Fruit fly (Drosophila melanogaster) whole organism, embryonic: ENCODE data around the gene Jhbp5.

Source experiments
- Aef1 ChIP-seq: fragments of 200-800 bp; sonication (Bioruptor generic); IDR thresholded peaks from 3 replicates; pipeline ENCODE4 v1.3.6; 2022; ENCODE audit warnings: missing biosample characterization, missing genetic modification characterization
- Atf-2 ChIP-seq: fragments of 200-800 bp; sonication (Bioruptor generic); optimal IDR thresholded peaks from 2 replicates; lab custom pipeline; 2016; ENCODE audit warnings: missing biosample characterization, missing genetic modification characterization
- Atf3 ChIP-seq: fragments of 200-800 bp; sonication (Bioruptor generic); optimal IDR thresholded peaks from 3 replicates; lab custom pipeline; 2016; ENCODE audit warnings: missing biosample characterization, missing genetic modification characterization
- Blimp-1 ChIP-seq: fragments of 200-800 bp; sonication (Bioruptor generic); optimal IDR thresholded peaks from 3 replicates; lab custom pipeline; 2018; ENCODE audit warnings: missing biosample characterization, missing genetic modification characterization, mild to moderate bottlenecking, moderate library complexity, missing genetic modification reagents
- Bteb2 ChIP-seq: fragments of 200-800 bp; sonication (Bioruptor generic); optimal IDR thresholded peaks from 2 replicates; lab custom pipeline; 2016; ENCODE audit warnings: missing biosample characterization, missing genetic modification characterization
- CG10543 ChIP-seq: fragments of 200-800 bp; sonication (Bioruptor generic); optimal IDR thresholded peaks from 3 replicates; lab custom pipeline; 2017; ENCODE audit warnings: missing biosample characterization, mild to moderate bottlenecking, missing genetic modification characterization, moderate library complexity
- CG10565 ChIP-seq: fragments of 200-800 bp; sonication (Bioruptor generic); optimal IDR thresholded peaks from 3 replicates; lab custom pipeline; 2016; ENCODE audit warnings: missing biosample characterization, mild to moderate bottlenecking, missing genetic modification characterization
- CG10654 ChIP-seq: fragments of 200-800 bp; sonication (Bioruptor generic); optimal IDR thresholded peaks from 2 replicates; lab custom pipeline; 2016; ENCODE audit warnings: missing biosample characterization, missing genetic modification characterization
- CG11247 ChIP-seq: fragments of 200-800 bp; sonication (Bioruptor generic); IDR thresholded peaks from 2 replicates; pipeline ENCODE4 v1.3.6; 2022; ENCODE audit warnings: missing biosample characterization, missing genetic modification characterization
- CG11456 ChIP-seq: fragments of 200-800 bp; sonication (Bioruptor generic); IDR thresholded peaks from 3 replicates; pipeline ENCODE4 v1.3.6; 2022; ENCODE audit warnings: missing biosample characterization, missing genetic modification characterization
- CG12071 ChIP-seq: fragments of 200-800 bp; sonication (Bioruptor generic); optimal IDR thresholded peaks from 3 replicates; lab custom pipeline; 2018; ENCODE audit warnings: missing biosample characterization, mild to moderate bottlenecking, missing genetic modification characterization
- CG12659 ChIP-seq: fragments of 200-800 bp; sonication (Bioruptor generic); optimal IDR thresholded peaks from 3 replicates; lab custom pipeline; 2017; ENCODE audit warnings: mild to moderate bottlenecking, missing biosample characterization, missing genetic modification reagents, missing genetic modification characterization
- CG14014 ChIP-seq: fragments of 200-800 bp; sonication (Bioruptor generic); IDR thresholded peaks from 2 replicates; pipeline ENCODE4 v1.3.6; 2022; ENCODE audit warnings: missing biosample characterization, missing genetic modification characterization
- CG18619 ChIP-seq: fragments of 200-800 bp; sonication (Bioruptor generic); optimal IDR thresholded peaks from 3 replicates; lab custom pipeline; 2017; ENCODE audit warnings: missing biosample characterization, mild to moderate bottlenecking, missing genetic modification characterization
- CG30020 ChIP-seq: fragments of 200-800 bp; optimal IDR thresholded peaks from 2 replicates; lab custom pipeline; 2019; ENCODE audit warnings: missing biosample characterization, mild to moderate bottlenecking, missing genetic modification characterization, moderate library complexity
- CG31365 ChIP-seq: fragments of 200-800 bp; sonication (Bioruptor generic); optimal IDR thresholded peaks from 2 replicates; lab custom pipeline; 2018; ENCODE audit warnings: missing biosample characterization, mild to moderate bottlenecking, missing genetic modification characterization
- CG7357 ChIP-seq: fragments of 200-800 bp; sonication (Bioruptor generic); IDR thresholded peaks from 3 replicates; pipeline ENCODE4 v1.3.6; 2022; ENCODE audit warnings: missing biosample characterization, missing genetic modification characterization
- CG7839 ChIP-seq: fragments of 200-800 bp; sonication (Bioruptor generic); optimal IDR thresholded peaks from 3 replicates; lab custom pipeline; 2018; ENCODE audit warnings: missing biosample characterization, mild to moderate bottlenecking, missing genetic modification characterization, moderate library complexity
- CG7987 ChIP-seq: fragments of 200-800 bp; sonication (Bioruptor generic); optimal IDR thresholded peaks from 2 replicates; lab custom pipeline; 2018; ENCODE audit warnings: missing biosample characterization, mild to moderate bottlenecking, missing genetic modification characterization, moderate library complexity
- CG8290 ChIP-seq, 3 experiments: fragments of 200-800 bp; sonication (Bioruptor generic); optimal IDR thresholded peaks; 2 replicates each; lab custom pipeline; 2016 to 2019; ENCODE audit warnings: missing biosample characterization in 3 of 3, missing genetic modification characterization in 3 of 3, mild to moderate bottlenecking in 2 of 3, moderate library complexity in 1 of 3
- CHES-1-like ChIP-seq: fragments of 200-800 bp; sonication (Bioruptor generic); optimal IDR thresholded peaks from 2 replicates; lab custom pipeline; 2016; ENCODE audit warnings: missing biosample characterization, missing genetic modification characterization
- E2f1 ChIP-seq: fragments of 200-800 bp; sonication (Bioruptor generic); IDR thresholded peaks from 2 replicates; pipeline ENCODE4 v1.3.6; 2022; ENCODE audit warnings: missing biosample characterization, missing genetic modification characterization
- Elba2 ChIP-seq: fragments of 200-800 bp; sonication (Bioruptor generic); optimal IDR thresholded peaks from 3 replicates; lab custom pipeline; 2016; ENCODE audit warnings: missing biosample characterization, missing genetic modification characterization
- Fer3 ChIP-seq: fragments of 200-800 bp; sonication (Bioruptor generic); optimal IDR thresholded peaks from 2 replicates; lab custom pipeline; 2018; ENCODE audit warnings: missing biosample characterization, mild to moderate bottlenecking, missing genetic modification characterization, moderate library complexity
- HHEX ChIP-seq: fragments of 200-800 bp; sonication (Bioruptor generic); optimal IDR thresholded peaks from 3 replicates; lab custom pipeline; 2017; ENCODE audit warnings: missing biosample characterization, mild to moderate bottlenecking, missing genetic modification characterization, missing genetic modification reagents
- Hey ChIP-seq: fragments of 200-800 bp; sonication (Bioruptor generic); optimal IDR thresholded peaks from 3 replicates; lab custom pipeline; 2018; ENCODE audit warnings: missing biosample characterization, mild to moderate bottlenecking, missing genetic modification characterization
- Hr51 ChIP-seq, 2 experiments: fragments of 200-800 bp; sonication (Bioruptor generic); optimal IDR thresholded peaks; 2 replicates in 1 of 2; 3 replicates in 1 of 2; lab custom pipeline; 2016 to 2018; ENCODE audit warnings: missing biosample characterization in 2 of 2, missing genetic modification characterization in 2 of 2, mild to moderate bottlenecking in 1 of 2, moderate library complexity in 1 of 2
- Hr78 ChIP-seq, 2 experiments: fragments of 200-800 bp in 1 of 2; fragments of >200 bp in 1 of 2; sonication (Bioruptor generic) in 1 of 2; optimal IDR thresholded peaks; 2 replicates each; lab custom pipeline; 2017 to 2019; ENCODE audit warnings: missing biosample characterization in 2 of 2, missing genetic modification characterization in 2 of 2, mild to moderate bottlenecking in 1 of 2, moderate library complexity in 1 of 2
- Lim3 ChIP-seq: fragments of 200-800 bp; sonication (Bioruptor generic); IDR thresholded peaks from 2 replicates; pipeline ENCODE4 v1.3.6; 2022; ENCODE audit warnings: missing biosample characterization, missing genetic modification characterization
- Nf-YB ChIP-seq: fragments of 200-800 bp; sonication (Bioruptor generic); optimal IDR thresholded peaks from 3 replicates; lab custom pipeline; 2019; ENCODE audit warnings: missing biosample characterization, mild to moderate bottlenecking, missing genetic modification characterization, moderate library complexity
- TFAM ChIP-seq: fragments of 200-800 bp; sonication (Bioruptor generic); optimal IDR thresholded peaks from 2 replicates; lab custom pipeline; 2017; ENCODE audit warnings: missing biosample characterization, missing genetic modification characterization, inconsistent platforms
- chm ChIP-seq: fragments of 200-800 bp; sonication (Bioruptor generic); IDR thresholded peaks from 2 replicates; pipeline ENCODE4 v1.3.6; 2022; ENCODE audit warnings: missing biosample characterization, missing genetic modification characterization
- dmrt11E ChIP-seq: fragments of 200-800 bp; sonication (Bioruptor generic); optimal IDR thresholded peaks from 3 replicates; lab custom pipeline; 2018; ENCODE audit warnings: missing biosample characterization, mild to moderate bottlenecking, missing genetic modification characterization, moderate library complexity
- eve ChIP-seq, 2 experiments: fragments of >200 bp; optimal IDR thresholded peaks; 2 replicates each; lab custom pipeline; 2017; ENCODE audit warnings: missing biosample characterization in 2 of 2, missing genetic modification characterization in 2 of 2
- hbn ChIP-seq: fragments of 200-800 bp; sonication (Bioruptor generic); IDR thresholded peaks from 2 replicates; pipeline ENCODE4 v1.3.6; 2022; ENCODE audit warnings: missing biosample characterization, missing genetic modification characterization; ENCODE audit not compliant: partially characterized antibody
- insv ChIP-seq, 2 experiments: fragments of 200-800 bp; sonication (Bioruptor generic); optimal IDR thresholded peaks; 3 replicates each; lab custom pipeline; 2016 to 2018; ENCODE audit warnings: missing biosample characterization in 2 of 2, missing genetic modification characterization in 2 of 2
- inv ChIP-seq: fragments of 200-800 bp; sonication (Bioruptor generic); IDR thresholded peaks from 2 replicates; pipeline ENCODE4 v1.3.6; 2022; ENCODE audit warnings: missing biosample characterization, missing genetic modification characterization; ENCODE audit not compliant: partially characterized antibody
- kay ChIP-seq: fragments of 200-800 bp; sonication (Bioruptor generic); optimal IDR thresholded peaks from 2 replicates; lab custom pipeline; 2016; ENCODE audit warnings: missing biosample characterization, missing genetic modification characterization
- lbe ChIP-seq: fragments of 200-800 bp; sonication (Bioruptor generic); optimal IDR thresholded peaks from 2 replicates; lab custom pipeline; 2016; ENCODE audit warnings: missing biosample characterization, mild to moderate bottlenecking, missing genetic modification characterization
- lmd ChIP-seq: fragments of 200-800 bp; sonication (Bioruptor generic); IDR thresholded peaks from 2 replicates; pipeline ENCODE4 v1.3.6; 2022; ENCODE audit warnings: missing biosample characterization, missing genetic modification characterization
- p53 ChIP-seq: fragments of 200-800 bp; sonication (Bioruptor generic); optimal IDR thresholded peaks from 2 replicates; lab custom pipeline; 2016; ENCODE audit warnings: missing biosample characterization, missing genetic modification characterization
- phol ChIP-seq: fragments of 200-800 bp; sonication (Bioruptor generic); optimal IDR thresholded peaks from 3 replicates; lab custom pipeline; 2018; ENCODE audit warnings: missing biosample characterization, mild to moderate bottlenecking, missing genetic modification characterization, moderate library complexity
- prd ChIP-seq, 3 experiments: fragments of >200 bp in 2 of 3; fragments of 200-800 bp in 1 of 3; sonication (Bioruptor generic) in 1 of 3; optimal IDR thresholded peaks in 2 of 3; IDR thresholded peaks in 1 of 3; 2 replicates in 2 of 3; 3 replicates in 1 of 3; pipeline versions ENCODE4 v1.3.6 to Lab custom; 2017 to 2022; ENCODE audit warnings: missing biosample characterization in 1 of 3, missing genetic modification characterization in 1 of 3
- ro ChIP-seq: fragments of 200-800 bp; sonication (Bioruptor generic); IDR thresholded peaks from 2 replicates; pipeline ENCODE4 v1.3.6; 2022; ENCODE audit warnings: missing biosample characterization, missing genetic modification characterization
- slp2 ChIP-seq: fragments of 200-800 bp; sonication (Bioruptor generic); optimal IDR thresholded peaks from 2 replicates; lab custom pipeline; 2016; ENCODE audit warnings: missing biosample characterization, missing genetic modification characterization
- stc ChIP-seq: fragments of 200-800 bp; sonication (Bioruptor generic); IDR thresholded peaks from 2 replicates; pipeline ENCODE4 v1.3.6; 2022; ENCODE audit warnings: missing biosample characterization, missing genetic modification characterization
- wek ChIP-seq: fragments of 200-800 bp; sonication (Bioruptor generic); optimal IDR thresholded peaks from 3 replicates; lab custom pipeline; 2018; ENCODE audit warnings: missing biosample characterization, mild to moderate bottlenecking, missing genetic modification characterization, moderate library complexity
- zen2 ChIP-seq: fragments of 200-800 bp; sonication (Bioruptor generic); IDR thresholded peaks from 3 replicates; pipeline ENCODE4 v1.3.6; 2022; ENCODE audit warnings: missing biosample characterization, missing genetic modification characterization; ENCODE audit not compliant: partially characterized antibody

Gene Jhbp5

dm6 chr3R:16025587-16026223 lies 20.2 kb downstream of the Jhbp5 start, which contains the start of gene pnr (continued):
- no peak for TF ChIP-seq CG30020 (tag; lab: Kevin White, UChicago)
- no peak for TF ChIP-seq CHES-1-like (GFP tag; lab: Kevin White, UChicago)
- no peak for TF ChIP-seq Atf3
- TF ChIP-seq prd (optimal IDR thresholded peaks at IDR 0.05; lab: Kevin White, UChicago), result no peak
- no peak for TF ChIP-seq prd (GFP tag; IDR thresholded peaks at IDR 0.05; lab: Robert Waterston, UW)
- no peak for TF ChIP-seq CG14014
- no peak for TF ChIP-seq Blimp-1 (GFP tag; lab: Kevin White, UChicago)
- no peak for TF ChIP-seq CG11247 (GFP tag; lab: Robert Waterston, UW)
- TF ChIP-seq hbn (GFP tag; lab: Robert Waterston, UW), result peak; percentile 30; the same call in 1 of the 2 replicates
- no peak for TF ChIP-seq Hr51 (GFP tag; optimal IDR thresholded peaks at IDR 0.05; lab: Kevin White, UChicago)
- no peak for TF ChIP-seq CG7357 (GFP tag; lab: Robert Waterston, UW)
- TF ChIP-seq CG31365 (tag; lab: Kevin White, UChicago), result no peak
- TF ChIP-seq insv (GFP tag; optimal IDR thresholded peaks at IDR 0.05; lab: Kevin White, UChicago), result peak; percentile 57 to 94
- no peak for TF ChIP-seq E2f1
- no peak for TF ChIP-seq CG18619 (GFP tag; lab: Kevin White, UChicago)
- TF ChIP-seq CG10543 (GFP tag; lab: Kevin White, UChicago), result no peak
- no peak for TF ChIP-seq lmd
- no peak for TF ChIP-seq CG12659
- peak; percentile 16 for TF ChIP-seq CG7987 (GFP tag; lab: Kevin White, UChicago)
- no peak for TF ChIP-seq TFAM
- no peak for TF ChIP-seq ro (GFP tag; lab: Robert Waterston, UW)
- no peak for TF ChIP-seq Elba2 (GFP tag; lab: Kevin White, UChicago)
- TF ChIP-seq zen2 (GFP tag; lab: Robert Waterston, UW), result peak; percentile 48; the same call in 1 of the 3 replicates
- TF ChIP-seq CG12071, result no peak
- no peak for TF ChIP-seq stc
- TF ChIP-seq Lim3 (GFP tag; lab: Robert Waterston, UW), result no peak; the same call in 1 of the 2 replicates
- TF ChIP-seq lbe, result peak; percentile 8
- no peak for TF ChIP-seq Atf-2 (GFP tag; lab: Kevin White, UChicago)
- TF ChIP-seq eve (GFP tag; optimal IDR thresholded peaks at IDR 0.05; lab: Kevin White, UChicago), result no peak
- no peak for TF ChIP-seq Hr78 (GFP tag; optimal IDR thresholded peaks at IDR 0.05; lab: Kevin White, UChicago)
- TF ChIP-seq wek (GFP tag; lab: Kevin White, UChicago), result peak; percentile 19
- no peak for TF ChIP-seq CG10565 (GFP tag; lab: Kevin White, UChicago)
- TF ChIP-seq CG11456 (GFP tag; lab: Robert Waterston, UW), result no peak
- TF ChIP-seq Fer3 (tag; lab: Kevin White, UChicago), result no peak
- TF ChIP-seq HHEX, result peak; percentile 42
- peak; percentile 42 for TF ChIP-seq Hey (tag; lab: Kevin White, UChicago)
- TF ChIP-seq inv, result no peak
- TF ChIP-seq slp2, result no peak
- TF ChIP-seq Nf-YB, result peak; percentile 99
- peak; percentile 67; the same call in 1 of the 2 replicates for TF ChIP-seq chm
- no peak for TF ChIP-seq Bteb2 (GFP tag; lab: Kevin White, UChicago)
- no peak for TF ChIP-seq CG10654 (GFP tag; lab: Kevin White, UChicago)
- no peak for TF ChIP-seq Aef1 (GFP tag; lab: Robert Waterston, UW)
- peak; percentile 64 for TF ChIP-seq phol (tag; lab: Kevin White, UChicago)
- no peak for TF ChIP-seq dmrt11E
- TF ChIP-seq CG7839, result no peak
- TF ChIP-seq CG8290 (GFP tag; optimal IDR thresholded peaks at IDR 0.05; lab: Kevin White, UChicago), result no peak
- no peak for TF ChIP-seq CG8290 (tag; optimal IDR thresholded peaks at IDR 0.05; lab: Kevin White, UChicago)
- TF ChIP-seq p53, result no peak
- TF ChIP-seq kay (GFP tag; lab: Kevin White, UChicago), result no peak
